Worm (Caenorhabditis elegans) whole organism, young adult: ENCODE results near the gene C02F4.4.

Source experiments
- ceh-91 ChIP-seq: fragments of 200-800 bp; sonication (Bioruptor generic); IDR thresholded peaks from 2 replicates; pipeline ENCODE4 v1.3.6; 2022; ENCODE audit warnings: missing genetic modification reagents, missing genetic modification characterization, missing compliant biosample characterization
- dpl-1 ChIP-seq: fragments of 150-350 bp; optimal IDR thresholded peaks from 2 replicates; lab custom pipeline; 2014; ENCODE audit warnings: missing biosample characterization, missing genetic modification reagents, missing genetic modification characterization
- hrde-1 ChIP-seq: sonication (generic microtip); optimal IDR thresholded peaks from 2 replicates; lab custom pipeline; 2016; ENCODE audit warnings: missing genetic modification characterization, mild to moderate bottlenecking, missing compliant biosample characterization, moderate library complexity, missing genotype, missing genetic modification reagents, borderline replicate concordance
- lag-1 ChIP-seq: fragments of 200-800 bp; sonication (Bioruptor generic); IDR thresholded peaks from 2 replicates; pipeline ENCODE4 v1.3.6; 2022; ENCODE audit warnings: missing genetic modification reagents, missing genetic modification characterization, missing compliant biosample characterization
- lin-35 ChIP-seq, 3 experiments: fragments of 150-350 bp in 2 of 3; sonication (generic microtip) in 1 of 3; optimal IDR thresholded peaks; 2 replicates each; lab custom pipeline; 2014 to 2018; ENCODE audit warnings: missing biosample characterization in 3 of 3, missing genetic modification characterization in 3 of 3, missing genetic modification reagents in 3 of 3
- lin-54 ChIP-seq: fragments of 200-800 bp; sonication (Bioruptor generic); optimal IDR thresholded peaks from 2 replicates; lab custom pipeline; 2018; ENCODE audit warnings: mild to moderate bottlenecking, missing genetic modification characterization, missing compliant biosample characterization
- nfya-1 ChIP-seq: sonication (generic microtip); optimal IDR thresholded peaks from 2 replicates; lab custom pipeline; 2017; ENCODE audit warnings: antibody characterized with exemption, missing compliant biosample characterization, missing genetic modification characterization, borderline replicate concordance; ENCODE audit not compliant: insufficient read depth
- unc-62 ChIP-seq: fragments of 150-350 bp; optimal IDR thresholded peaks from 2 replicates; lab custom pipeline; 2014; ENCODE audit warnings: missing biosample characterization, missing genetic modification reagents, missing genetic modification characterization

- TF ChIP-seq lin-54 (GFP tag; lab: Kevin White, UChicago): no peak
- TF ChIP-seq lin-35 (GFP tag; optimal IDR thresholded peaks at IDR 0.05; lab: Kevin White, UChicago): no peak
- no peak for TF ChIP-seq ceh-91 (GFP tag; lab: Robert Waterston, UW)
- no peak for TF ChIP-seq lag-1
- no peak for TF ChIP-seq dpl-1 (GFP tag; lab: Kevin White, UChicago)
- no peak for TF ChIP-seq nfya-1 (tag; lab: Kevin White, UChicago)
- TF ChIP-seq unc-62 (GFP tag; lab: Kevin White, UChicago): no peak
- TF ChIP-seq hrde-1: no peak
These were observed 15.6 kb upstream of the C02F4.4 start, which contains the start of gene T07G12.2 for ce11 chrIV:10530648-10531047.
